Fruit fly (Drosophila melanogaster) Kc167 (cell line): Measurements from ENCODE around the gene CG31368.

Experiments
- Myc ChIP-seq: fragments of >200 bp; optimal IDR thresholded peaks from 2 replicates; lab custom pipeline; 2017; ENCODE audit warnings: missing external identifiers
- Sin3A ChIP-seq: fragments of >200 bp; optimal IDR thresholded peaks from 2 replicates; lab custom pipeline; 2018; ENCODE audit warnings: missing external identifiers
- h ChIP-seq: fragments of >200 bp; optimal IDR thresholded peaks from 3 replicates; lab custom pipeline; 2018; ENCODE audit warnings: missing external identifiers
- insv ChIP-seq: fragments of >200 bp; optimal IDR thresholded peaks from 3 replicates; lab custom pipeline; 2018; ENCODE audit warnings: missing external identifiers
- psq ChIP-seq: fragments of >200 bp; optimal IDR thresholded peaks from 2 replicates; lab custom pipeline; 2017; ENCODE audit warnings: missing external identifiers
- ttk ChIP-seq: sonication (Bioruptor generic); optimal IDR thresholded peaks from 2 replicates; lab custom pipeline; 2017; ENCODE audit warnings: missing external identifiers

CG31368 gene

DNA sequence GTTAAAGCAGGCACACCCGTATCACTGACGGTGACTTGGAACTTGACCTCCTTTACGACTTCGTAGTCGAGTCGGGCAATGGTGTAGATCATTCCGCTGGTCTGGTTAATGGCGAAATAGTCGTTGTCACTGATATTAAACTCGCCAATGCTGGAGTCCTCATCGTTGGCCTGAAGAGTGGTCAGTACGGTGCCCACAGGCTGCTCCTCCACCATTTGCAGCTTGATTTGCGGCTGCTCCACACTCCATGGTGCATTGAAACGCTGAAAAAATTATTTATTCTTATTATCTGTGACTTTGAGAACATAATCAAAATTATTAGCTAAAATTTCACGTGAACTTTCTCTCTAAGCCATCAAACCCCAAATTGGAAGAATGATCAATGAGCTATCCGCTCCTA lies 14.7 kb downstream of the CG31368 start, which contains the start of gene CG34307:
TSS of gene CG34307 (plus strand) at position 301 of the 400 bp plus-strand sequence.
- TF ChIP-seq Myc (lab: Kevin White, UChicago): no peak
- no peak for TF ChIP-seq ttk (lab: Kevin White, UChicago)
- TF ChIP-seq Sin3A (lab: Kevin White, UChicago): no peak
- TF ChIP-seq psq: no peak
- TF ChIP-seq insv: no peak

DNA sequence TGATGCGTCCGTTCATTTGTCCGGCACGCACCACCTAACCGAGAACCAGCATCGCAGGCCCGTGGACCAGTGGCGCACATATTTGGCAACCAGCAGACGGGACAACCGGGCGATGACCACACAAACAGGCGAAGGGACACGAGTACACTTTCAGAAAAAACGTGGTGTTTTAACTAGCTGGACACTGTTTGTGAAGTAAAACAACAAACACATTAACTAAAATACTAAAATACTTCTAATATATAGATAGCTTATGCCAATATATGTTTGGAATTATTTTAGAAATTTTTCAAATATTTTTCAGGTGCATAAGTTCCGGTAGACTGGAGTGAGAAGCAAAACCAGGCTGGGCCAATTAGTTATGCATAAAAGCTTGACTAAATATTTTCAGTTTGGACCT lies 20.3 kb downstream of the CG31368 start:
- TF ChIP-seq psq (no peak), ttk (lab: Kevin White, UChicago) (no peak), Sin3A (lab: Kevin White, UChicago) (no peak), h (lab: Kevin White, UChicago) (no peak), Myc (lab: Kevin White, UChicago) (no peak), insv (no peak)

DNA sequence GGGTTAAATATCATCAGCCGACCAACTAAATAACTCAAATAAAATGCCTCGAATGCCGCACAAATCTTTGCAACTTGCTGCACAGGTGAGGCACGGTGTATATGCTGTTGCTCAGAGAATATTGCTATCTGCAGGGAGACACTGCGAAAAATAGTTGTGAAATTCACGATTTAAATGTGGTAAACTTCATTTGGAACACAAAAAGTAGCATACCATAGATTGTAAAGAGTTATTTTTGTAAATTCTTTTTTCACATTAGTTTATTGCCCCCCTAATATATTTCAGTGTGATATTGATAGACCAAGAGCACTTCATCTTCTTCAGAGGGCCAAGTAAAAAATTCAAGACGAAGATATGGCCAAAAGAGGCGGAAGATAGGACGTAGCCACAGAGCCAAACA lies 38.0 kb downstream of the CG31368 start:
- no peak for TF ChIP-seq insv
- no peak for TF ChIP-seq ttk (lab: Kevin White, UChicago)
- no peak for TF ChIP-seq psq
- no peak for TF ChIP-seq Myc (lab: Kevin White, UChicago)
- no peak for TF ChIP-seq h (lab: Kevin White, UChicago)
- TF ChIP-seq Sin3A (lab: Kevin White, UChicago): no peak

DNA sequence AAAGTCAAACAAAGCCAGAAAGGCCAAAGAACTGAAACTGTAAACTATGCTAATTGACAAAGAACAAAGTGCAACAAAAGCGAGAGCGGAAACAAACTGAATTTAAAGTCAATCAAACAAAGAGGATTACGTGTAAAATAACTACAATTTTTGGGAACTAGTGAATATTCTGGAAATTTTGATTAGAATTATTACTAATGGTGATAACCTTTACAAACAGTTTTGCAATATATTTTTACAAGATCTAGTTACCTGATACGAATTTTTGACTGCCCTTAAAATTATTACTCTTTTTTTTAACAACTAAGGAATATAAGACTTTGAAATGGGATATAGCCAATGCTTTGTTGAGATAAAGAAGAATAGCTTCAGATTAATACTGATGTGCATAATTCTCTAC lies 48.4 kb downstream of the CG31368 start, which contains the start of gene CG14731:
TSS of gene CG14731 (plus strand) at position 301 of the 400 bp plus-strand sequence.
- TF ChIP-seq ttk (lab: Kevin White, UChicago) (no peak), h (lab: Kevin White, UChicago) (no peak), psq (no peak), Myc (lab: Kevin White, UChicago) (no peak), insv (no peak), Sin3A (lab: Kevin White, UChicago) (no peak)

DNA sequence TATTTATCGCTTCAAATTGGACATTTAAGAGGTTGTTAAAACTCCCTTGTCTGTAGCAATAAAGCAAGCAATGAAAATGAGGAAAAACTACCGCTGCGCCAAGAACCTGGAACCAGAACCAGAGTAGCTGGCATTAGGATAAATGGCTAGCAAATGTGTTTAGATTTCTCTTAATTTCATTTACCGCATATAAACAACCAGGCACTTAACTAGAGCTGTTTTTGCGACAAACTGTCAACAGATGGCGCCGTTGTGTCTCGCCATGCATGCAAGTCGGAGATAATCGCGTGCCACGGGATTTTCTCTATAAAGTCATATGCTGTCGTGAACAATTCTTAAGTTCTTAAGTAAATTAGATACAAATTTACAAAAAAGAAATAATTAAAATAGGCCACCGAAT lies 51.3 kb downstream of the CG31368 start:
- TF ChIP-seq h (lab: Kevin White, UChicago) (no peak), Myc (lab: Kevin White, UChicago) (no peak), insv (no peak), Sin3A (lab: Kevin White, UChicago) (no peak), ttk (lab: Kevin White, UChicago) (no peak), psq (no peak)

DNA sequence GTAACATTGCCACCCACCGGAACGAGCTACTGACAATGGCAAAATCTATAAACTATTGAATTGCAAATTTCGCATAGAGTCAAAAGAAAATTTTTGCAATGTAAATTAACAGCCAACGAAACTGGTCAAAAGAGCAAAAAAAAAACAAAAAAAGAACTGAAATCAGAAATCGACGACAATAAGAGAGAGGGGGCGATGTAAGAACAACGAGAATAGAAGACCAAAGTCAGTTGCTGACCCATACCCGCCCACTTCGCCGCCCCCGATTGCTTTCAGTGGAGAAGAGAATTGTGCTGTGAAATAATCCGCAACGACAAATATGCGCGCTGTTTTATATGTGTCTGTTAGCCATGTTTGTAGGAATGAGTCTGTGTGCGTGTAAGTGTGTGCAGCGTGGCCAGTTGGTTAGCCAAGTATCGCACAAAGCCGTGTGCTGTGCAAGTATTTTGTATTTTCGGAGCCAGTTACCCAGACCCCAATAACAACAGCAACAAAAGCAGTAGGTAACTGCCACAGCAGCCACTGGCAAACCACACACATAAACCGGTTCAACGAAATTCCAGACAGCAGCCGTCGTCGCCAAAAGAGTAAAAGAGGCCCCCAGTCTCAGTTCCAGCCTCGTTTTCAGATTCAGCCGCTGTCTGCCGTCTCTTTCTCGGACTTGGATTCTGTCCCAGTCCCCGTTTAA lies 55.0 kb downstream of the CG31368 start:
- no peak for TF ChIP-seq insv
- no peak for TF ChIP-seq h (lab: Kevin White, UChicago)
- no peak for TF ChIP-seq ttk (lab: Kevin White, UChicago)
- TF ChIP-seq Myc (lab: Kevin White, UChicago): no peak

DNA sequence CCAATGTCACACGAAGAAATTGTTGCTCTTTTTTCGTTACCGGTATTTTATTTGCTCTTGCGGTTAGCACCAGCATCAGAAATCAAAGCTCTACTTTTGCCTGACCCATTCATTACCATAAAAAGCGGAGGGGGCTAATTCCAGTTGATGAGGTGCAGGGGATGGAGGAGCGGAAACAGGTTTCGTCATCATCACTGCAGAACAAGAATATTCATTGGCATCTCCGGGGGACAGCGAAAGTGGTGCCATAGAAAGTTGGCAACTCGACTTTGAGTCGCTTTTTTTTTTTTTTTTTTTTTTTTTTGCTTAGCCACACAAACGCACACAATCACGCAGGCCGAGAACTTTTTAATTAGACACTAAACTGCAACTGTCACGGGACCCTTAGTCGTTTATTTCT lies 58.5 kb downstream of the CG31368 start:
- TF ChIP-seq psq (no peak), h (lab: Kevin White, UChicago) (no peak), Sin3A (lab: Kevin White, UChicago) (no peak), Myc (lab: Kevin White, UChicago) (no peak), ttk (lab: Kevin White, UChicago) (no peak), insv (no peak)
